Worm (Caenorhabditis elegans) whole organism, L4 larva: ENCODE results near the gene scrm-5.

Experiments used
- F10B5.3 ChIP-seq: sonication (generic microtip); optimal IDR thresholded peaks from 2 replicates; lab custom pipeline; 2016; ENCODE audit warnings: mild to moderate bottlenecking, missing genetic modification characterization, missing compliant biosample characterization
- F26F4.8 ChIP-seq: fragments of 200-800 bp; sonication (Bioruptor generic); conservative IDR thresholded peaks from 2 replicates; pipeline ENCODE4 v1.3.6; 2022; ENCODE audit warnings: missing genetic modification characterization, missing compliant biosample characterization
- F49E8.2 ChIP-seq: sonication (generic microtip); optimal IDR thresholded peaks from 2 replicates; lab custom pipeline; 2016; ENCODE audit warnings: missing compliant biosample characterization, mild to moderate bottlenecking, missing genetic modification characterization, borderline replicate concordance
- Y105C5A.15 ChIP-seq: fragments of 200-800 bp; sonication (Bioruptor generic); IDR thresholded peaks from 2 replicates; pipeline ENCODE4 v1.3.6; 2022; ENCODE audit warnings: missing genetic modification characterization, missing compliant biosample characterization
- Y48G9A.11 ChIP-seq: fragments of 200-800 bp; sonication (Bioruptor generic); IDR thresholded peaks from 2 replicates; pipeline ENCODE4 v1.3.6; 2022; ENCODE audit warnings: missing genetic modification reagents, missing genetic modification characterization, missing compliant biosample characterization
- Y75B8A.6 ChIP-seq: fragments of 200-800 bp; sonication (Bioruptor generic); IDR thresholded peaks from 2 replicates; pipeline ENCODE4 v1.3.6; 2022; ENCODE audit warnings: missing genetic modification reagents, missing genetic modification characterization, missing compliant biosample characterization
- ZK337.2 ChIP-seq: fragments of 200-800 bp; sonication (Bioruptor generic); IDR thresholded peaks from 2 replicates; pipeline ENCODE4 v1.3.6; 2022; ENCODE audit warnings: missing genetic modification reagents, missing genetic modification characterization, missing compliant biosample characterization
- aha-1 ChIP-seq: fragments of 150-350 bp; peaks from one replicate; lab custom pipeline; 2014; ENCODE audit warnings: missing biosample characterization, missing genetic modification characterization
- aly-2 ChIP-seq: sonication (generic microtip); optimal IDR thresholded peaks from 2 replicates; lab custom pipeline; 2018; ENCODE audit warnings: missing biosample characterization, missing genetic modification characterization
- ceh-20 ChIP-seq: fragments of 200-800 bp; sonication (Bioruptor generic); IDR thresholded peaks from 2 replicates; pipeline ENCODE4 v1.3.6; 2022; ENCODE audit warnings: missing genetic modification reagents, missing genetic modification characterization, missing compliant biosample characterization
- ceh-82 ChIP-seq: sonication (generic microtip); optimal IDR thresholded peaks from 2 replicates; lab custom pipeline; 2017; ENCODE audit warnings: missing biosample characterization, missing genetic modification characterization
- cey-2 ChIP-seq: sonication (generic microtip); optimal IDR thresholded peaks from 3 replicates; lab custom pipeline; 2017; ENCODE audit warnings: missing genetic modification characterization, mild to moderate bottlenecking, missing compliant biosample characterization, antibody characterized with exemption, borderline replicate concordance; ENCODE audit not compliant: insufficient read depth
- ctbp-1 ChIP-seq: fragments of 200-800 bp; sonication (Bioruptor generic); IDR thresholded peaks from 2 replicates; pipeline ENCODE4 v1.3.6; 2022; ENCODE audit warnings: missing genetic modification reagents, missing genetic modification characterization, missing compliant biosample characterization
- daf-16 ChIP-seq, 3 experiments: sonication (generic microtip); optimal IDR thresholded peaks; 2 replicates each; lab custom pipeline; 2016 to 2017; ENCODE audit warnings: missing genetic modification characterization in 3 of 3, missing genetic modification reagents in 3 of 3, mild to moderate bottlenecking in 2 of 3, missing compliant biosample characterization in 2 of 3, missing biosample characterization in 1 of 3, moderate library complexity in 1 of 3
- daf-8 ChIP-seq: fragments of 200-800 bp; sonication (Bioruptor generic); IDR thresholded peaks from 2 replicates; pipeline ENCODE4 v1.3.6; 2022; ENCODE audit warnings: missing genetic modification characterization, missing compliant biosample characterization
- dmd-9 ChIP-seq: fragments of 200-800 bp; sonication (Bioruptor generic); IDR thresholded peaks from 2 replicates; pipeline ENCODE4 v1.3.6; 2022; ENCODE audit warnings: missing genetic modification reagents, missing genetic modification characterization, missing compliant biosample characterization
- dpl-1 ChIP-seq: fragments of 150-350 bp; optimal IDR thresholded peaks from 2 replicates; lab custom pipeline; 2014; ENCODE audit warnings: missing biosample characterization, missing genetic modification reagents, missing genetic modification characterization
- fkh-10 ChIP-seq: fragments of 150-350 bp; optimal IDR thresholded peaks from 2 replicates; lab custom pipeline; 2014; ENCODE audit warnings: missing biosample characterization, missing genetic modification reagents, missing genetic modification characterization
- hif-1 ChIP-seq, 2 experiments: sonication (generic microtip); optimal IDR thresholded peaks; 2 replicates each; lab custom pipeline; 2016 to 2017; ENCODE audit warnings: missing compliant biosample characterization in 2 of 2, missing genetic modification characterization in 2 of 2, missing genetic modification reagents in 2 of 2, missing genotype in 2 of 2, mild to moderate bottlenecking in 1 of 2
- jun-1 ChIP-seq: fragments of 150-350 bp; optimal IDR thresholded peaks from 2 replicates; lab custom pipeline; 2014; ENCODE audit warnings: missing biosample characterization, missing genetic modification reagents, missing genetic modification characterization
- lim-7 ChIP-seq: fragments of 200-800 bp; sonication (Bioruptor generic); IDR thresholded peaks from 2 replicates; pipeline ENCODE4 v1.3.6; 2022; ENCODE audit warnings: missing genetic modification characterization, missing compliant biosample characterization
- lin-13 ChIP-seq: fragments of 150-350 bp; optimal IDR thresholded peaks from 2 replicates; lab custom pipeline; 2014; ENCODE audit warnings: missing biosample characterization, missing genetic modification reagents, missing genetic modification characterization
- lin-15B ChIP-seq: fragments of 150-350 bp; sonication (generic microtip); optimal IDR thresholded peaks from 3 replicates; lab custom pipeline; 2014; ENCODE audit warnings: missing biosample characterization, missing genetic modification characterization
- lin-29 ChIP-seq: fragments of 200-800 bp; sonication (Bioruptor generic); IDR thresholded peaks from 2 replicates; pipeline ENCODE4 v1.3.6; 2022; ENCODE audit warnings: missing genetic modification reagents, missing genetic modification characterization, missing compliant biosample characterization
- lin-38 ChIP-seq: fragments of 200-800 bp; sonication (Bioruptor generic); IDR thresholded peaks from 2 replicates; pipeline ENCODE4 v1.3.6; 2022; ENCODE audit warnings: missing genetic modification reagents, missing genetic modification characterization, missing compliant biosample characterization
- lin-39 ChIP-seq: fragments of 150-350 bp; optimal IDR thresholded peaks from 2 replicates; lab custom pipeline; 2014; ENCODE audit warnings: missing biosample characterization, missing genetic modification reagents, missing genetic modification characterization
- lsy-2 ChIP-seq, 2 experiments: fragments of 150-350 bp in 1 of 2; sonication (generic microtip) in 1 of 2; optimal IDR thresholded peaks; 2 replicates each; lab custom pipeline; 2014 to 2017; ENCODE audit warnings: missing biosample characterization in 2 of 2, missing genetic modification characterization in 2 of 2
- madf-9 ChIP-seq: fragments of 200-800 bp; sonication (Bioruptor generic); conservative IDR thresholded peaks from 2 replicates; pipeline ENCODE4 v1.3.6; 2022; ENCODE audit warnings: missing genetic modification reagents, missing genetic modification characterization, missing compliant biosample characterization
- mes-2 ChIP-seq: sonication (generic microtip); optimal IDR thresholded peaks from 2 replicates; lab custom pipeline; 2016; ENCODE audit warnings: missing genotype, mild to moderate bottlenecking, missing genetic modification characterization, missing compliant biosample characterization; ENCODE audit not compliant: poor library complexity, severe bottlenecking
- mxl-2 ChIP-seq: fragments of 200-800 bp; sonication (Bioruptor generic); conservative IDR thresholded peaks from 2 replicates; pipeline ENCODE4 v1.3.6; 2022; ENCODE audit warnings: missing genetic modification reagents, missing genetic modification characterization, missing compliant biosample characterization
- nhr-28 ChIP-seq: fragments of 150-350 bp; optimal IDR thresholded peaks from 2 replicates; lab custom pipeline; 2014; ENCODE audit warnings: missing biosample characterization, missing genetic modification characterization
- nhr-41 ChIP-seq: fragments of 200-800 bp; sonication (Bioruptor generic); IDR thresholded peaks from 2 replicates; pipeline ENCODE4 v1.3.6; 2022; ENCODE audit warnings: missing genetic modification reagents, missing genetic modification characterization, missing compliant biosample characterization
- nhr-76 ChIP-seq: fragments of 150-350 bp; optimal IDR thresholded peaks from 2 replicates; lab custom pipeline; 2014; ENCODE audit warnings: missing biosample characterization, missing genetic modification characterization
- nhr-77 ChIP-seq: fragments of 150-350 bp; optimal IDR thresholded peaks from 2 replicates; lab custom pipeline; 2014; ENCODE audit warnings: missing biosample characterization, missing genetic modification characterization
- rbr-2 ChIP-seq: sonication (generic microtip); optimal IDR thresholded peaks from 2 replicates; lab custom pipeline; 2016; ENCODE audit warnings: missing genotype, missing genetic modification characterization, missing compliant biosample characterization
- saeg-2 ChIP-seq: fragments of 200-800 bp; sonication (Bioruptor generic); IDR thresholded peaks from 2 replicates; pipeline ENCODE4 v1.3.6; 2022; ENCODE audit warnings: missing genetic modification reagents, missing genetic modification characterization, missing compliant biosample characterization
- sdz-12 ChIP-seq: fragments of 200-800 bp; sonication (Bioruptor generic); optimal IDR thresholded peaks from 2 replicates; lab custom pipeline; 2018; ENCODE audit warnings: mild to moderate bottlenecking, missing genetic modification characterization, missing compliant biosample characterization
- tag-97 ChIP-seq: fragments of 200-800 bp; sonication (Bioruptor generic); IDR thresholded peaks from 2 replicates; pipeline ENCODE4 v1.3.6; 2022; ENCODE audit warnings: missing genetic modification characterization, missing compliant biosample characterization
- tra-1 ChIP-seq: fragments of 200-800 bp; sonication (Bioruptor generic); IDR thresholded peaks from 2 replicates; pipeline ENCODE4 v1.3.6; 2022; ENCODE audit warnings: missing genetic modification reagents, missing genetic modification characterization, missing compliant biosample characterization
- unc-130 ChIP-seq: sonication (generic microtip); optimal IDR thresholded peaks from 2 replicates; lab custom pipeline; 2016; ENCODE audit warnings: missing genetic modification reagents, missing genetic modification characterization, missing compliant biosample characterization
- vab-7 ChIP-seq: fragments of 200-800 bp; sonication (Bioruptor generic); IDR thresholded peaks from 2 replicates; pipeline ENCODE4 v1.3.6; 2022; ENCODE audit warnings: missing genetic modification reagents, missing genetic modification characterization, missing compliant biosample characterization
- zfp-2 ChIP-seq: sonication (generic microtip); optimal IDR thresholded peaks from 2 replicates; lab custom pipeline; 2016; ENCODE audit warnings: mild to moderate bottlenecking, missing genetic modification characterization, missing compliant biosample characterization
- zfp-3 ChIP-seq: fragments of 200-800 bp; sonication (Bioruptor generic); conservative IDR thresholded peaks from 2 replicates; pipeline ENCODE4 v1.3.6; 2022; ENCODE audit warnings: missing genetic modification reagents, missing genetic modification characterization, missing compliant biosample characterization

scrm-5 gene

ce11 chrIV:4164392-4164791, 2.2 kb downstream of the scrm-5 start, which contains the start of gene scrm-8:
TSS of gene scrm-8 (plus strand) at chrIV:4164692.
- TF ChIP-seq Y105C5A.15 (GFP tag; lab: Robert Waterston, UW) (no peak), nhr-41 (GFP tag; lab: Robert Waterston, UW) (no peak), aly-2 (tag; lab: Kevin White, UChicago) (no peak), mxl-2 (GFP tag; lab: Robert Waterston, UW) (no peak), lin-13 (GFP tag; lab: Kevin White, UChicago) (no peak), cey-2 (no peak), lin-39 (tag; lab: Kevin White, UChicago) (no peak), F49E8.2 (tag; lab: Kevin White, UChicago) (no peak), zfp-3 (no peak), zfp-2 (tag; lab: Kevin White, UChicago) (no peak), lsy-2 (tag; optimal IDR thresholded peaks at IDR 0.05; lab: Kevin White, UChicago) (no peak), fkh-10 (GFP tag; lab: Kevin White, UChicago) (no peak), aha-1 (tag; lab: Kevin White, UChicago) (no peak), ctbp-1 (GFP tag; lab: Robert Waterston, UW) (no peak), nhr-77 (tag; lab: Kevin White, UChicago) (no peak)

ce11 chrIV:4167296-4167695, 5.1 kb downstream of the scrm-5 start:
- TF ChIP-seq lim-7 (GFP tag; lab: Robert Waterston, UW), result no peak
- TF ChIP-seq ceh-82 (tag; lab: Kevin White, UChicago), result no peak
- TF ChIP-seq daf-8 (GFP tag; lab: Robert Waterston, UW), result no peak
- TF ChIP-seq F26F4.8 (GFP tag; lab: Robert Waterston, UW), result no peak
- TF ChIP-seq dmd-9 (GFP tag; lab: Robert Waterston, UW), result no peak
- TF ChIP-seq madf-9 (GFP tag; lab: Robert Waterston, UW), result no peak
- TF ChIP-seq Y75B8A.6 (GFP tag; lab: Robert Waterston, UW), result no peak
- no peak for TF ChIP-seq saeg-2 (GFP tag; lab: Robert Waterston, UW)
- TF ChIP-seq unc-130 (GFP tag; lab: Kevin White, UChicago), result no peak
- TF ChIP-seq ceh-20 (GFP tag; lab: Robert Waterston, UW), result no peak
- no peak for TF ChIP-seq F10B5.3 (tag; lab: Kevin White, UChicago)
- no peak for TF ChIP-seq lin-29
- no peak for TF ChIP-seq sdz-12 (GFP tag; lab: Kevin White, UChicago)
- no peak for TF ChIP-seq ctbp-1 (GFP tag; lab: Robert Waterston, UW)
- no peak for TF ChIP-seq tag-97 (GFP tag; lab: Robert Waterston, UW)

- TF ChIP-seq Y48G9A.11 (GFP tag; lab: Robert Waterston, UW) (no peak; the same call in 1 of the 2 replicates), unc-130 (GFP tag; lab: Kevin White, UChicago) (peak; percentile 29), hif-1 (tag; optimal IDR thresholded peaks at IDR 0.05; lab: Kevin White, UChicago) (peak in 1 of 2 experiments; percentile 45), lin-15B (no peak), daf-16 (GFP tag; optimal IDR thresholded peaks at IDR 0.05; lab: Kevin White, UChicago) (no peak), daf-16 (tag; optimal IDR thresholded peaks at IDR 0.05; lab: Kevin White, UChicago) (no peak), aha-1 (tag; lab: Kevin White, UChicago) (peak; percentile 43), daf-8 (GFP tag; lab: Robert Waterston, UW) (no peak), lsy-2 (tag; optimal IDR thresholded peaks at IDR 0.05; lab: Kevin White, UChicago) (no peak), nhr-28 (peak; percentile 9), lin-38 (GFP tag; lab: Robert Waterston, UW) (peak; percentile 92), lin-13 (GFP tag; lab: Kevin White, UChicago) (peak; percentile 10), lin-29 (no peak), Y75B8A.6 (GFP tag; lab: Robert Waterston, UW) (no peak), tra-1 (no peak), vab-7 (no peak), nhr-76 (no peak), dpl-1 (GFP tag; lab: Kevin White, UChicago) (peak; percentile 63), ZK337.2 (GFP tag; lab: Robert Waterston, UW) (0 out of 2 replicates have a peak, but pooled peaks have one; percentile 25), jun-1 (tag; lab: Kevin White, UChicago) (no peak), mes-2 (tag; lab: Kevin White, UChicago) (peak; percentile 96), rbr-2 (tag; lab: Kevin White, UChicago) (peak; percentile 35)
Measured at ce11 chrIV:4171531-4172163, 9.4 kb downstream of the scrm-5 start, which contains the start of the genes K08D10.13 and rnp-2. TSS of gene K08D10.13 (minus strand) at chrIV:4171581. TSS of gene rnp-2 (plus strand) at chrIV:4172076.
